Fruit fly (Drosophila melanogaster): ENCODE measurements around the gene Alp12.

The Alp12 gene

DNA sequence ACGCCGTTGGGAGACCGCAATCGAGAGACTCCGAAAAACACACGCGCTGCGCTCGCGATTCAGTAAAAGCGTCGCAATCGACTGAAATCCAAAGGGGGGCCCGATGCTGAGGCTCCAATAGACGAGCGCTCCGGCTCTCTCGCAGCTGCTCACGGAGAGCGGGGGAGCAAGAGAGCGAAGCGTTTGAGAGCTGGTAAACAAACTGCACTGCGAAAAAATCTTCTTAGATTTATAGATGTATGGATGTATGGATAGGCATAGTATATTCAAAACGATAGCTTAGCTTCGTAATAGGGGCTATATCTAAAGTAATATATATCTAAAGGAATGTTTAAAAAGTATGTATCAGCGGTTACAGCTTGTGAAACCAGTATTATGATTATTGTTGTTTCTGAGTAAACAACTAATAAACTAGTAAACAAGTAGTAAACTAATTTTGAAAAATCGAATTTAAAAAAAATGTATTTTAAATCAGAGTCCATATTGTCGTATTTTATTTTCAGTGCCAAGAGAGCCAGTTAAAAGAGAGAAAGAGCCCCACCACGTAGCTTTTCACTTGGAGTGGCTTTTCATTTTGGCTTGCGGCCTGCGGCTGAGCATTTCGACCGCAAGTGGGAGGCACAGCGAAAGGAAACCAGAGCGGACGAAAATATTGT is at the start of gene Alp12, which contains the start of gene CG13085:
Gene Alp12, plus strand, starts transcription at position 584 of the 656 bp plus-strand sequence.
Gene CG13085, plus strand, starts transcription at position 584 of the 656 bp plus-strand sequence.
- TF ChIP-seq CG12768 (GFP tag; optimal IDR thresholded peaks at IDR 0.05), result peak; percentile 98
- peak; percentile 82 for TF ChIP-seq cic (GFP tag; optimal IDR thresholded peaks at IDR 0.05)
- no peak for TF ChIP-seq cnc (optimal IDR thresholded peaks at IDR 0.05)
- TF ChIP-seq CG5204 (GFP tag; optimal IDR thresholded peaks at IDR 0.05), result peak; percentile 98
- TF ChIP-seq CG7045 (GFP tag; optimal IDR thresholded peaks at IDR 0.05), result peak; percentile 98
- peak; percentile 99 for TF ChIP-seq CG11617 (GFP tag; optimal IDR thresholded peaks at IDR 0.05)
- peak; percentile 90 for TF ChIP-seq Crg-1 (GFP tag; optimal IDR thresholded peaks at IDR 0.05)
- TF ChIP-seq Mnt (GFP tag; optimal IDR thresholded peaks at IDR 0.05), result peak; percentile 87
- TF ChIP-seq Hr96 (GFP tag; optimal IDR thresholded peaks at IDR 0.05), result peak; percentile 95
- TF ChIP-seq kay (GFP tag; ENCODE audit: borderline replicate concordance), result peak; percentile 8
- TF ChIP-seq Clk (GFP tag; optimal IDR thresholded peaks at IDR 0.05), result peak; percentile 95
- TF ChIP-seq CG1620 (GFP tag; optimal IDR thresholded peaks at IDR 0.05), result peak; percentile 93
- peak; percentile 90 for TF ChIP-seq CG14711 (tag; optimal IDR thresholded peaks at IDR 0.05)
- TF ChIP-seq bab1 (GFP tag; optimal IDR thresholded peaks at IDR 0.05), result peak; percentile 86
- TF ChIP-seq ovo (GFP tag; optimal IDR thresholded peaks at IDR 0.05), result peak; percentile 87
- TF ChIP-seq toe (GFP tag; optimal IDR thresholded peaks at IDR 0.05), result peak; percentile 97
- peak; percentile 97 for TF ChIP-seq CG33017 (tag; optimal IDR thresholded peaks at IDR 0.05)
- peak; percentile 98 for TF ChIP-seq tj (GFP tag; optimal IDR thresholded peaks at IDR 0.05)
- peak; percentile 96 for TF ChIP-seq CG7101 (tag; optimal IDR thresholded peaks at IDR 0.05)
- peak; percentile 91 for TF ChIP-seq pad (GFP tag; optimal IDR thresholded peaks at IDR 0.05)

DNA sequence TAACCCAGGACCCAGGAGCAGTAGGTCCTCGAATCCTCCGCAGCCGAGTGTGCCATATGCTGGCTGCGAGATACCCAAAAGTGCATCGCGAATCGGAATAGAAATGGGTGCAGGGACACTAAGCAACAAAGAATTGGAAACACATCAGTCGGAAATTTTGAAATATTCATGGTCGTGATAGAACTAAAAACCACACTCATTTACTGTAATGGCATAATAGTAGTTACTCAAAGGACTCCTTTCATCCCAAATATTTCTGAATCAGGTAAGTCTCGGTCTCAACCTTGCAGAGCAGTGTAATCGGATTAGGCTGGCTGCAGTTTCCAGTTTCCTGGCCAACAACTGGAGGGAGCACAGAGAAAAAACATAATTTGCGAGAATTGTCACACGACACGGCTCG is 47.7 kb upstream of the Alp12 start:
- TF ChIP-seq CG7101 (tag; optimal IDR thresholded peaks at IDR 0.05), result no peak

dm6 chr2L:19377129-19378083 is 46.4 kb upstream of the Alp12 start:
- TF ChIP-seq CG12768 (GFP tag; optimal IDR thresholded peaks at IDR 0.05) (no peak), pad (GFP tag; optimal IDR thresholded peaks at IDR 0.05) (no peak), CG11617 (GFP tag; optimal IDR thresholded peaks at IDR 0.05) (no peak), bab1 (GFP tag; optimal IDR thresholded peaks at IDR 0.05) (no peak)

dm6 chr2L:19378620-19379019 is 45.2 kb upstream of the Alp12 start:
- TF ChIP-seq pad (GFP tag; optimal IDR thresholded peaks at IDR 0.05), result no peak
- TF ChIP-seq cnc (optimal IDR thresholded peaks at IDR 0.05), result no peak
- no peak for TF ChIP-seq Mnt (GFP tag; optimal IDR thresholded peaks at IDR 0.05)
- no peak for TF ChIP-seq CG14711 (tag; optimal IDR thresholded peaks at IDR 0.05)
- no peak for TF ChIP-seq ovo (GFP tag; optimal IDR thresholded peaks at IDR 0.05)
- no peak for TF ChIP-seq Hr96 (GFP tag; optimal IDR thresholded peaks at IDR 0.05)
- TF ChIP-seq kay (GFP tag; ENCODE audit: borderline replicate concordance), result no peak
- no peak for TF ChIP-seq cic (GFP tag; optimal IDR thresholded peaks at IDR 0.05)
- no peak for TF ChIP-seq CG7045 (GFP tag; optimal IDR thresholded peaks at IDR 0.05)
- no peak for TF ChIP-seq Crg-1 (GFP tag; optimal IDR thresholded peaks at IDR 0.05)
- no peak for TF ChIP-seq CG12768 (GFP tag; optimal IDR thresholded peaks at IDR 0.05)
- no peak for TF ChIP-seq bab1 (GFP tag; optimal IDR thresholded peaks at IDR 0.05)
- TF ChIP-seq CG7101 (tag; optimal IDR thresholded peaks at IDR 0.05), result no peak
- no peak for TF ChIP-seq CG5204 (GFP tag; optimal IDR thresholded peaks at IDR 0.05)
- no peak for TF ChIP-seq CG33017 (tag; optimal IDR thresholded peaks at IDR 0.05)
- TF ChIP-seq CG11617 (GFP tag; optimal IDR thresholded peaks at IDR 0.05), result no peak
- TF ChIP-seq toe (GFP tag; optimal IDR thresholded peaks at IDR 0.05), result no peak
- no peak for TF ChIP-seq tj (GFP tag; optimal IDR thresholded peaks at IDR 0.05)
- TF ChIP-seq Clk (GFP tag; optimal IDR thresholded peaks at IDR 0.05), result no peak
- TF ChIP-seq CG1620 (GFP tag; optimal IDR thresholded peaks at IDR 0.05), result no peak

DNA sequence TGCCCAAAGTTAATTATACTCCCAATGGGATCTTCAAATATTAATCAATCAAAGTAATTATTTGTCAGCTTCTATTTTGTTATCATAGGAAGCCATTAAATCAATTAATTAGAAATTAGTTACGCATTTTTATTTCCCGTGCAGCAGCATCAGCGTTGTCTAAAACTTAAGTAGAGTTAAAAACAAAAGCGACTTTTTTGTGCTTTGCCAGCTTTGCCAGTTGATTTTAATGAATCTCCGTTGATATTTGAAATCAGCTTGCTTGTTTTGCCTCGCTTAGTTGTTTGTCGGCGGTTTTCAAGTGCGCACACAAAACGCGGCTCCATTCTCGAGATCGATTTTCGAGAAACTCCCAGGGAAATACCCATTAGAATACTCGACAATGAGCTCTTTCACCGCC is 43.2 kb upstream of the Alp12 start, which contains the start of gene CG17350:
Gene CG17350, plus strand, starts transcription at position 301 of the 400 bp plus-strand sequence.
- TF ChIP-seq CG12768 (GFP tag; optimal IDR thresholded peaks at IDR 0.05), result no peak
- no peak for TF ChIP-seq CG14711 (tag; optimal IDR thresholded peaks at IDR 0.05)
- no peak for TF ChIP-seq Crg-1 (GFP tag; optimal IDR thresholded peaks at IDR 0.05)
- TF ChIP-seq tj (GFP tag; optimal IDR thresholded peaks at IDR 0.05), result no peak
- no peak for TF ChIP-seq CG1620 (GFP tag; optimal IDR thresholded peaks at IDR 0.05)
- TF ChIP-seq ovo (GFP tag; optimal IDR thresholded peaks at IDR 0.05), result no peak
- TF ChIP-seq Mnt (GFP tag; optimal IDR thresholded peaks at IDR 0.05), result no peak
- TF ChIP-seq Clk (GFP tag; optimal IDR thresholded peaks at IDR 0.05), result no peak
- TF ChIP-seq CG11617 (GFP tag; optimal IDR thresholded peaks at IDR 0.05), result no peak
- no peak for TF ChIP-seq Hr96 (GFP tag; optimal IDR thresholded peaks at IDR 0.05)
- no peak for TF ChIP-seq CG7045 (GFP tag; optimal IDR thresholded peaks at IDR 0.05)
- no peak for TF ChIP-seq bab1 (GFP tag; optimal IDR thresholded peaks at IDR 0.05)
- no peak for TF ChIP-seq cnc (optimal IDR thresholded peaks at IDR 0.05)
- no peak for TF ChIP-seq toe (GFP tag; optimal IDR thresholded peaks at IDR 0.05)
- TF ChIP-seq CG5204 (GFP tag; optimal IDR thresholded peaks at IDR 0.05), result no peak

DNA sequence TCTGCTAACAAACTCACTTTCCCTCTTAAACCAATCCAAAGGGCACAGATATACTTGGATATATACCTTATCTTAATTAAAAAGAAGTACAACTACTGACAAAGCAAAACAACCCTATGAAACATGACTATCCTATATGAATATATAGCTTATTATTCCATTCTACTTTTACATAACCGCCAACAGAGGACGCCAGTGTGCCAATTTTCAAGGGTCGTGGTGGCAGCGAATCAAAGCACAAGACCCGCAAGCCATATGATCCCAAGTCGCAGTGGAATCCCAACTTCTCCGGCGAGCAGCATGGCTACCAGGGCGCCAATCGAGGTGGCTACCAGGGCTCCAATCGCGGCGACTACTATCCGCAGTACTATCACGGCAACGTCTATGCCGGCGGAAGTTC is 41.5 kb upstream of the Alp12 start:
- TF ChIP-seq CG7101 (tag; optimal IDR thresholded peaks at IDR 0.05) (no peak), CG7045 (GFP tag; optimal IDR thresholded peaks at IDR 0.05) (no peak), Hr96 (GFP tag; optimal IDR thresholded peaks at IDR 0.05) (no peak), Clk (GFP tag; optimal IDR thresholded peaks at IDR 0.05) (no peak), toe (GFP tag; optimal IDR thresholded peaks at IDR 0.05) (no peak), pad (GFP tag; optimal IDR thresholded peaks at IDR 0.05) (no peak), cnc (optimal IDR thresholded peaks at IDR 0.05) (no peak), ovo (GFP tag; optimal IDR thresholded peaks at IDR 0.05) (no peak), Mnt (GFP tag; optimal IDR thresholded peaks at IDR 0.05) (no peak), tj (GFP tag; optimal IDR thresholded peaks at IDR 0.05) (no peak), CG12768 (GFP tag; optimal IDR thresholded peaks at IDR 0.05) (no peak)

Data from whole organism, adult.